Worm (Caenorhabditis elegans): ENCODE results near the gene acr-17.
"Not testable (repeated sequence)": the region's sequence is repeated elsewhere in the genome, so short reads cannot be mapped to it uniquely, and the experiment has no call there.

DNA sequence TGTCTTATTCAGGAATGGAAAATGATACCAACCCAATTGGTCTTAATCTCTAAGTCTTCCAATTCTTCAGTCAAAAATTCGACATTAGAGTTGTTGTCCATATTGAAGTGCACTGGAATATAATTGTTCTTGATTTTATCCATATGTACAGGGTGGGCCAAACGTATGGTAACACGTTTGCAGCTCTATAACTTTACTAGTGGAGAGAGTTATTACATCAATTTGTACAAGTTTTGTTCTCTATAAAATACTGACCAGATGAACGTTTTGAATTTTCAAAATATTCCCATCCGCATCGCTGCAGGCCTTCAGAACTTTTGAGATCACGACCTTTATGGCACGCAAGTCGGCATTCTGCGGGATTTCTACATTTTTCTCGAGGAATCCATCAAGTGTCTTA lies 9.6 kb upstream of the acr-17 start, which contains the start of gene F53E10.5:
- not testable (repeated sequence) for TF ChIP-seq unc-39 (tag; optimal IDR thresholded peaks at IDR 0.05); dpl-1 (GFP tag; optimal IDR thresholded peaks at IDR 0.05); hif-1 (tag; optimal IDR thresholded peaks at IDR 0.05); ceh-20 (GFP tag; IDR thresholded peaks at IDR 0.05)
